Worm (Caenorhabditis elegans): ENCODE measurements around the gene Y38C1BA.1.
A peak's percentile ranks its signal among the peaks of the same experiment; 100 is the strongest.

ce11 chrIV:1838583-1838982 lies 34.8 kb upstream of the Y38C1BA.1 start:
- TF ChIP-seq aly-2 (tag; optimal IDR thresholded peaks at IDR 0.05) (no peak), ces-1 (GFP tag; optimal IDR thresholded peaks at IDR 0.05) (no peak), sptf-1 (tag; optimal IDR thresholded peaks at IDR 0.05) (no peak), ets-5 (GFP tag; IDR thresholded peaks at IDR 0.05) (no peak), pqm-1 (tag; optimal IDR thresholded peaks at IDR 0.05) (no peak), dsc-1 (tag; optimal IDR thresholded peaks at IDR 0.05) (no peak), nhr-20 (tag; optimal IDR thresholded peaks at IDR 0.05) (peak; percentile 13), ztf-11 (tag; optimal IDR thresholded peaks at IDR 0.05) (no peak), lin-13 (GFP tag; optimal IDR thresholded peaks at IDR 0.05) (no peak), zag-1 (tag; optimal IDR thresholded peaks at IDR 0.05) (no peak)

Measured in whole organism, L1 larva.